Fruit fly (Drosophila melanogaster) whole organism, wandering third instar larva: ENCODE data around the gene CG13398.

Experiments used
- Abd-B ChIP-seq: fragments of >200 bp; optimal IDR thresholded peaks from 2 replicates; lab custom pipeline; 2017; ENCODE audit warnings: missing biosample characterization, missing genetic modification characterization
- CG32264 ChIP-seq: fragments of 200-800 bp; sonication (Bioruptor generic); optimal IDR thresholded peaks from 2 replicates; lab custom pipeline; 2016; ENCODE audit warnings: missing biosample characterization, missing genetic modification characterization
- CG9705 ChIP-seq: fragments of 200-800 bp; sonication (Bioruptor generic); optimal IDR thresholded peaks from 2 replicates; lab custom pipeline; 2018; ENCODE audit warnings: missing biosample characterization, mild to moderate bottlenecking, missing genetic modification characterization
- Dfd ChIP-seq: fragments of >200 bp; optimal IDR thresholded peaks from 2 replicates; lab custom pipeline; 2017; ENCODE audit warnings: missing biosample characterization, missing genetic modification characterization
- Dif ChIP-seq: fragments of 200-275, 200-300 bp; sonication (Bioruptor generic); optimal IDR thresholded peaks from 2 replicates; lab custom pipeline; 2018; ENCODE audit warnings: missing biosample characterization, missing genetic modification characterization; ENCODE audit not compliant: partially characterized antibody
- GATAd ChIP-seq: sonication (Bioruptor generic); optimal IDR thresholded peaks from 2 replicates; lab custom pipeline; 2016; ENCODE audit warnings: missing biosample characterization, missing genetic modification characterization
- HLH106 ChIP-seq: fragments of 200-800 bp; optimal IDR thresholded peaks from 3 replicates; lab custom pipeline; 2019; ENCODE audit warnings: missing biosample characterization, mild to moderate bottlenecking, missing genetic modification characterization, moderate library complexity
- Hnf4 ChIP-seq: fragments of 200-800 bp; sonication (Bioruptor generic); optimal IDR thresholded peaks from 2 replicates; lab custom pipeline; 2016; ENCODE audit warnings: missing biosample characterization, mild to moderate bottlenecking, missing genetic modification characterization
- Hr78 ChIP-seq: fragments of >200 bp; optimal IDR thresholded peaks from 2 replicates; lab custom pipeline; 2017; ENCODE audit warnings: missing biosample characterization, missing genetic modification characterization
- Hr83 ChIP-seq: fragments of 200-300 bp; sonication (Bioruptor generic); optimal IDR thresholded peaks from 2 replicates; lab custom pipeline; 2016; ENCODE audit warnings: missing biosample characterization, mild to moderate bottlenecking, missing genetic modification characterization, moderate library complexity; ENCODE audit not compliant: poor library complexity, severe bottlenecking
- Jra ChIP-seq: sonication (Bioruptor generic); optimal IDR thresholded peaks from 2 replicates; lab custom pipeline; 2016; ENCODE audit warnings: missing biosample characterization, missing genetic modification characterization
- Mio ChIP-seq: sonication (Bioruptor generic); optimal IDR thresholded peaks from 2 replicates; lab custom pipeline; 2016; ENCODE audit warnings: missing biosample characterization, missing genetic modification characterization
- Myc ChIP-seq: fragments of >200 bp; optimal IDR thresholded peaks from 2 replicates; lab custom pipeline; 2017
- N ChIP-seq: fragments of >200 bp; optimal IDR thresholded peaks from 2 replicates; lab custom pipeline; 2018; ENCODE audit warnings: missing biosample characterization, missing external identifiers, missing genetic modification characterization
- OdsH ChIP-seq: fragments of 200-800 bp; sonication (Bioruptor generic); optimal IDR thresholded peaks from 2 replicates; lab custom pipeline; 2016; ENCODE audit warnings: missing biosample characterization, mild to moderate bottlenecking, missing genetic modification characterization
- Rel ChIP-seq, 2 experiments: fragments of 200-800 bp; sonication (Bioruptor generic) in 1 of 2; optimal IDR thresholded peaks; 2 replicates in 1 of 2; 3 replicates in 1 of 2; lab custom pipeline; 2016 to 2019; ENCODE audit warnings: mild to moderate bottlenecking in 2 of 2, missing biosample characterization in 2 of 2, missing genetic modification characterization in 2 of 2, moderate library complexity in 1 of 2
- Sp1 ChIP-seq: fragments of 200-800 bp; sonication (Bioruptor generic); optimal IDR thresholded peaks from 3 replicates; lab custom pipeline; 2019; ENCODE audit warnings: missing biosample characterization, mild to moderate bottlenecking, missing genetic modification characterization, moderate library complexity
- Vsx2 ChIP-seq: fragments of 200-300, 225-300 bp; sonication (Bioruptor generic); optimal IDR thresholded peaks from 2 replicates; lab custom pipeline; 2018; ENCODE audit warnings: missing biosample characterization, missing genetic modification characterization; ENCODE audit not compliant: partially characterized antibody
- br ChIP-seq: fragments of 200-800 bp; sonication (Bioruptor generic); optimal IDR thresholded peaks from 2 replicates; lab custom pipeline; 2016; ENCODE audit warnings: missing biosample characterization, missing genetic modification characterization
- brk ChIP-seq: fragments of 200-800 bp; sonication (Bioruptor generic); optimal IDR thresholded peaks from 2 replicates; lab custom pipeline; 2016; ENCODE audit warnings: missing biosample characterization, mild to moderate bottlenecking, missing genetic modification characterization
- dl ChIP-seq, 2 experiments: fragments of 175-275, 200-275 bp in 1 of 2; fragments of 200-275 bp in 1 of 2; sonication (Bioruptor generic); optimal IDR thresholded peaks; lab custom pipeline; 2018; ENCODE audit warnings: mild to moderate bottlenecking in 2 of 2, missing biosample characterization in 2 of 2, missing genetic modification characterization in 2 of 2, moderate library complexity in 2 of 2; ENCODE audit not compliant: partially characterized antibody in 2 of 2, insufficient read depth in 1 of 2
- dmrt93B ChIP-seq: fragments of 200-800 bp; sonication (Bioruptor generic); optimal IDR thresholded peaks from 2 replicates; lab custom pipeline; 2018; ENCODE audit warnings: missing biosample characterization, mild to moderate bottlenecking, missing genetic modification characterization
- dsf ChIP-seq: sonication (Bioruptor generic); optimal IDR thresholded peaks from 2 replicates; lab custom pipeline; 2016; ENCODE audit warnings: missing biosample characterization, missing genetic modification characterization, borderline replicate concordance
- ey ChIP-seq: fragments of 200-800 bp; sonication (Bioruptor generic); optimal IDR thresholded peaks from 2 replicates; lab custom pipeline; 2016; ENCODE audit warnings: missing biosample characterization, missing genetic modification characterization
- foxo ChIP-seq, 2 experiments: fragments of 200-800 bp; sonication (Bioruptor generic); optimal IDR thresholded peaks; 2 replicates in 1 of 2; 3 replicates in 1 of 2; lab custom pipeline; 2016 to 2017; ENCODE audit warnings: missing biosample characterization in 2 of 2, missing genetic modification characterization in 2 of 2
- fru ChIP-seq: fragments of 200-800 bp; sonication (Bioruptor generic); optimal IDR thresholded peaks from 3 replicates; lab custom pipeline; 2016; ENCODE audit warnings: missing biosample characterization, mild to moderate bottlenecking, missing genetic modification characterization
- h ChIP-seq: fragments of 200-800 bp; sonication (Bioruptor generic); optimal IDR thresholded peaks from 3 replicates; lab custom pipeline; 2016; ENCODE audit warnings: missing biosample characterization, mild to moderate bottlenecking, missing genetic modification characterization
- jim ChIP-seq: fragments of 175-275, 200-325 bp; sonication (Bioruptor generic); optimal IDR thresholded peaks from 2 replicates; lab custom pipeline; 2016; ENCODE audit warnings: missing biosample characterization, mild to moderate bottlenecking, missing genetic modification characterization
- lola ChIP-seq: fragments of >200 bp; optimal IDR thresholded peaks from 2 replicates; lab custom pipeline; 2017; ENCODE audit warnings: missing biosample characterization, missing genetic modification characterization
- pan ChIP-seq: fragments of >200 bp; optimal IDR thresholded peaks from 2 replicates; lab custom pipeline; 2017
- psq ChIP-seq: fragments of 200-800 bp; sonication (Bioruptor generic); optimal IDR thresholded peaks from 3 replicates; lab custom pipeline; 2017; ENCODE audit warnings: missing biosample characterization, mild to moderate bottlenecking, missing genetic modification characterization, moderate library complexity
- rgr ChIP-seq: fragments of 200-800 bp; sonication (Bioruptor generic); optimal IDR thresholded peaks from 3 replicates; lab custom pipeline; 2016; ENCODE audit warnings: missing biosample characterization, mild to moderate bottlenecking, missing genetic modification characterization
- sage ChIP-seq: fragments of 200-800 bp; sonication (Bioruptor generic); optimal IDR thresholded peaks from 2 replicates; lab custom pipeline; 2016; ENCODE audit warnings: missing biosample characterization, mild to moderate bottlenecking, missing genetic modification characterization
- sv ChIP-seq: fragments of 200-800 bp; sonication (Bioruptor generic); optimal IDR thresholded peaks from 3 replicates; lab custom pipeline; 2016; ENCODE audit warnings: missing biosample characterization, missing genetic modification characterization
- tai ChIP-seq: sonication (Bioruptor generic); optimal IDR thresholded peaks from 2 replicates; lab custom pipeline; 2016; ENCODE audit warnings: missing biosample characterization, missing genetic modification characterization
- usp ChIP-seq: fragments of >200 bp; optimal IDR thresholded peaks from 2 replicates; lab custom pipeline; 2017; ENCODE audit warnings: missing biosample characterization, missing genetic modification characterization
- woc ChIP-seq: sonication (Bioruptor generic); optimal IDR thresholded peaks from 2 replicates; lab custom pipeline; 2016; ENCODE audit warnings: missing biosample characterization, mild to moderate bottlenecking, missing genetic modification characterization

Gene CG13398

DNA sequence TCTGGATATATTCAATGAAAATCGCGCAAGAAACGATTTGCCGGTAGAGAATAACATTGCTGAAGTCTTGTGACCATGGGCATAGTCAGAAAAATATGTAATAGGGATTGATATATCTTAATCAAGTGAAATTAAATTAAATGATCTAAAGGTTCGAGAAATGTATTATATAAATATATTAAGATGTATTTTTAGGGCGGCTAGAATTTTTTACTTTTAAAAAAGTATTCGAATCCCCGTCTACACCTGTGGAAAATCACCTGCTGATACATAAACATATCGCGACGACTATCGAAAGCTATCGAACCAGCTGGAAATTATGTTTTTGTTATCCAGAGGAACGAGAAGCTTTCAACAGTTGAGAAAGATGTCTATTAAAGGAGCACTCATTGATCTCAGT lies 38.3 kb downstream of the CG13398 start, which contains the start of the genes CG13390 and CG17294:
Gene CG13390, minus strand, starts transcription at position 81 of the 400 bp plus-strand sequence.
Gene CG17294, plus strand, starts transcription at position 319 of the 400 bp plus-strand sequence.
- TF ChIP-seq Myc (lab: Kevin White, UChicago) (no peak), Rel (GFP tag; optimal IDR thresholded peaks at IDR 0.05; lab: Kevin White, UChicago) (peak; percentile 97), Rel (tag; optimal IDR thresholded peaks at IDR 0.05; lab: Kevin White, UChicago) (peak; percentile 95), lola (no peak), tai (GFP tag; lab: Kevin White, UChicago) (no peak), h (GFP tag; lab: Kevin White, UChicago) (peak; percentile 100), dsf (GFP tag; lab: Kevin White, UChicago) (peak; percentile 96), rgr (GFP tag; lab: Kevin White, UChicago) (peak; percentile 100), Sp1 (GFP tag; lab: Kevin White, UChicago) (peak; percentile 100), CG32264 (peak; percentile 95), sv (GFP tag; lab: Kevin White, UChicago) (peak; percentile 98), psq (peak; percentile 99), Dfd (no peak), dmrt93B (peak; percentile 99), Abd-B (GFP tag; lab: Kevin White, UChicago) (no peak), brk (GFP tag; lab: Kevin White, UChicago) (peak; percentile 99), N (GFP tag; lab: Kevin White, UChicago) (no peak), CG9705 (peak; percentile 99), sage (peak; percentile 98), fru (peak; percentile 99), Hr78 (GFP tag; lab: Kevin White, UChicago) (no peak), Hnf4 (GFP tag; lab: Kevin White, UChicago) (peak; percentile 99), woc (GFP tag; lab: Kevin White, UChicago) (peak; percentile 95), jim (GFP tag; lab: Kevin White, UChicago) (peak; percentile 89), br (GFP tag; lab: Kevin White, UChicago) (peak; percentile 97), Vsx2 (GFP tag; lab: Kevin White, UChicago) (no peak), OdsH (peak; percentile 99), GATAd (GFP tag; lab: Kevin White, UChicago) (peak; percentile 95), foxo (GFP tag; optimal IDR thresholded peaks at IDR 0.05; lab: Kevin White, UChicago) (peak; percentile 87 to 100), Hr83 (GFP tag; lab: Kevin White, UChicago) (peak; percentile 83), Jra (peak; percentile 98), ey (GFP tag; lab: Kevin White, UChicago) (peak; percentile 97), Mio (GFP tag; lab: Kevin White, UChicago) (peak; percentile 85), Dif (no peak), HLH106 (tag; lab: Kevin White, UChicago) (peak; percentile 100)

DNA sequence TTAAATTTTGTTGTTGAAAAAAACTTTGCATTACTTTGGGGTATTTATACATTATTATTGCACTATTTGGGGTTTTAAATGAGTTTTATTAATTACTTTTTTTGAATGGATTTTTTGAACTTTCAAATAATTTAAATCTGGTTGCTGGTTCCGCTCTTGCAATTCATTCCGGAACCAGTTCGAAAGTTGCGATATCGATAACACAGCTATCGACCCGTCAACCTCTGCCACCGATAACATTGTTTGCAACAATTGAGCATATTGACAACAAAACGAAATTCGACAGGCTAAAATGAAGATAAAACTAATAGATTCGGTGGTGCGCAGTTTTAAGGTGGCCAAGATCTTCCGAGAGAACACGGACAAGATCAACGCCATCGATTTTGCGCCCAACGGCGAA lies 40.8 kb downstream of the CG13398 start, which contains the start of gene Wdr82:
Gene Wdr82, plus strand, starts transcription at position 227 of the 400 bp plus-strand sequence.
- TF ChIP-seq Vsx2 (GFP tag; lab: Kevin White, UChicago) (no peak), Hr83 (GFP tag; lab: Kevin White, UChicago) (no peak)

DNA sequence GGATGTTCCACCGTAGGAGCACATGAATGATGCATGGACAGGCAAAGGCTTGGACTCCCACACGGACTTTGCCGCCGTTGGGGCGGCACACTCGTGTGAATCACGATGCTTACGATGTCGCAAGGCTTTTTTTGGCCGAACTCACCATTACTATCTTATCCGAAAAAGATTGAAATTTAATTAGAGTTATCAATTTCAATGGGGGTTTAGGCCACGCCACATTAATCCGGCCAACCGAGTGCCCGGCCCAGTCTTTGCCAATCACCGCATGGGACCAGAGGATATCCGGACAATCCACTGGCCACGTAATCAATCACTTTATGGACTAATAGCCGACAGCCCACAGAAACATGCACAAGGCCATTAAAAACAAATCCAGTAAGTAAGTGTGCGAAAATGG lies 42.8 kb downstream of the CG13398 start:
- no peak for TF ChIP-seq Rel (GFP tag; optimal IDR thresholded peaks at IDR 0.05; lab: Kevin White, UChicago)
- peak; percentile 27 for TF ChIP-seq Rel (tag; optimal IDR thresholded peaks at IDR 0.05; lab: Kevin White, UChicago)
- TF ChIP-seq psq: no peak

dm6 chr2L:8371354-8371937 lies 43.6 kb downstream of the CG13398 start:
- TF ChIP-seq h (GFP tag; lab: Kevin White, UChicago) (no peak), woc (GFP tag; lab: Kevin White, UChicago) (no peak), lola (no peak), usp (no peak), pan (lab: Kevin White, UChicago) (no peak), GATAd (GFP tag; lab: Kevin White, UChicago) (no peak), dl (GFP tag; optimal IDR thresholded peaks at IDR 0.05; lab: Kevin White, UChicago; ENCODE audit: insufficient read depth in 1 of 2, partially characterized antibody in 2 of 2) (no peak), HLH106 (tag; lab: Kevin White, UChicago) (no peak), Hr78 (GFP tag; lab: Kevin White, UChicago) (no peak), fru (no peak), CG9705 (no peak), brk (GFP tag; lab: Kevin White, UChicago) (no peak), sage (no peak), Abd-B (GFP tag; lab: Kevin White, UChicago) (no peak), br (GFP tag; lab: Kevin White, UChicago) (no peak), dmrt93B (no peak), Jra (no peak), Sp1 (GFP tag; lab: Kevin White, UChicago) (no peak)
